2 fruit fly cellular contexts compared by ENCODE assay signal in the genomic region with DNA sequence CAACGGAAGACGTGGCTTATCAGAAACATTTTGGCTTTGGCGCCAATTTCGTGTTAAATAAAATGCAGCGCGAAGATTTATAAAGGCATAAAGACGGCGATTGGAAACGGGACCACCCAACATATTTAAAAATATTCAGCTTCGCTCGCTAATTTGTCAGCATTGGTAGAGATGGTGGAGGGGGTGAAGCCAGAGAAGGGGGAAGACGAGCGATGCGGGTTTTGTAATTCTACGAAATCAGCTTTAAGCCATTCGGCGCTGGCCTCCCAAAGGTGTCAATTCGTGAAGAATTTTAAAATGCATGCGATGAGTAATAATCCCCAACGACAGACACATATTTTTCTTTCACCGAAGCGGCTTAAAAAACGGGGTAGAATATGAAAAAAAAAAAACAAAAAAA.
A peak's percentile ranks its signal among the peaks of the same experiment; 100 is the strongest.
TF ChIP-seq lines count a peak whose summit lies in the region.

No protein-coding gene starts in this region.

- no peak for TF ChIP-seq CTCF in whole organism, embryonic (GFP tag; optimal IDR thresholded peaks at IDR 0.05; lab: Kevin White, UChicago)

TF ChIP-seq in whole organism, adult, 20 proteins besides CTCF, POLR2A, EP300 and RAD21:
- no peak for TF ChIP-seq CG5204 (GFP tag; optimal IDR thresholded peaks at IDR 0.05; lab: Kevin White, UChicago)
- TF ChIP-seq kay (GFP tag; lab: Kevin White, UChicago; ENCODE audit: borderline replicate concordance), result no peak
- TF ChIP-seq tj (GFP tag; optimal IDR thresholded peaks at IDR 0.05; lab: Kevin White, UChicago), result peak; percentile 98
TF ChIP-seq in whole organism, adult: peak in this region for 1.

TF ChIP-seq in whole organism, embryonic, 481 proteins besides CTCF, POLR2A, EP300 and RAD21:
- TF ChIP-seq chinmo (GFP tag; IDR thresholded peaks at IDR 0.05; lab: Robert Waterston, UW; ENCODE audit: partially characterized antibody) (0 out of 4 replicates have a peak, but pooled peaks have one; percentile 56), CG17361 (GFP tag; IDR thresholded peaks at IDR 0.05; lab: Robert Waterston, UW) (no peak), lbe (GFP tag; optimal IDR thresholded peaks at IDR 0.05; lab: Kevin White, UChicago) (no peak), hkb (optimal IDR thresholded peaks at IDR 0.05; lab: Kevin White, UChicago) (no peak), hkb (GFP tag; IDR thresholded peaks at IDR 0.05; lab: Robert Waterston, UW) (no peak), Fer1 (GFP tag; optimal IDR thresholded peaks at IDR 0.05; lab: Kevin White, UChicago) (no peak), CG10147 (GFP tag; optimal IDR thresholded peaks at IDR 0.05; lab: Kevin White, UChicago) (no peak), ranshi (GFP tag; IDR thresholded peaks at IDR 0.05; lab: Robert Waterston, UW) (no peak), CG15269 (tag; optimal IDR thresholded peaks at IDR 0.05; lab: Kevin White, UChicago) (peak; percentile 15), Med (GFP tag; lab: Kevin White, UChicago) (peak; percentile 49), Gsc (GFP tag; IDR thresholded peaks at IDR 0.05; lab: Robert Waterston, UW) (no peak), Dref (GFP tag; IDR thresholded peaks at IDR 0.05; lab: Robert Waterston, UW) (no peak), seq (GFP tag; IDR thresholded peaks at IDR 0.05; lab: Robert Waterston, UW) (no peak), sr (GFP tag; IDR thresholded peaks at IDR 0.05; lab: Robert Waterston, UW) (no peak), sima (GFP tag; optimal IDR thresholded peaks at IDR 0.05; lab: Kevin White, UChicago) (no peak), CG31441 (GFP tag; IDR thresholded peaks at IDR 0.05; lab: Robert Waterston, UW) (no peak), toy (GFP tag; IDR thresholded peaks at IDR 0.05; lab: Robert Waterston, UW) (no peak), GATAe (GFP tag; conservative IDR thresholded peaks at IDR 0.05; lab: Robert Waterston, UW) (no peak), crol (GFP tag; IDR thresholded peaks at IDR 0.05; lab: Robert Waterston, UW) (peak; percentile 36; the same call in 1 of the 2 replicates), Xbp1 (GFP tag; optimal IDR thresholded peaks at IDR 0.05; lab: Kevin White, UChicago) (no peak), CG15696 (tag; optimal IDR thresholded peaks at IDR 0.05; lab: Kevin White, UChicago) (no peak), nau (GFP tag; optimal IDR thresholded peaks at IDR 0.05; lab: Kevin White, UChicago) (no peak), Dll (GFP tag; IDR thresholded peaks at IDR 0.05; lab: Robert Waterston, UW; ENCODE audit: partially characterized antibody) (no peak), Taf1 (GFP tag; IDR thresholded peaks at IDR 0.05; lab: Robert Waterston, UW) (no peak), emc (GFP tag; optimal IDR thresholded peaks at IDR 0.05; lab: Kevin White, UChicago) (no peak), CG12155 (GFP tag; optimal IDR thresholded peaks at IDR 0.05; lab: Kevin White, UChicago) (no peak), Hr39 (optimal IDR thresholded peaks at IDR 0.05; lab: Kevin White, UChicago) (no peak), C15 (GFP tag; IDR thresholded peaks at IDR 0.05; lab: Robert Waterston, UW) (no peak), oc (tag; optimal IDR thresholded peaks at IDR 0.05; lab: Kevin White, UChicago) (peak; percentile 84), CG17186 (GFP tag; optimal IDR thresholded peaks at IDR 0.05; lab: Kevin White, UChicago) (no peak)
